Worm (Caenorhabditis elegans) whole organism, L4/young adult: Measurements from ENCODE around the gene lntl-1.

ENCODE experiments used
- W03F9.2 ChIP-seq: fragments of 150-350 bp; optimal IDR thresholded peaks from 2 replicates; lab custom pipeline; 2014; ENCODE audit warnings: missing biosample characterization, missing genetic modification characterization
- dao-5 ChIP-seq: sonication (generic microtip); optimal IDR thresholded peaks from 2 replicates; lab custom pipeline; 2016; ENCODE audit warnings: missing genotype, missing genetic modification characterization, moderate library complexity, missing compliant biosample characterization
- him-1 ChIP-seq: sonication (generic microtip); optimal IDR thresholded peaks from 2 replicates; lab custom pipeline; 2016; ENCODE audit warnings: missing genotype, missing genetic modification reagents, missing genetic modification characterization, missing compliant biosample characterization

ce11 chrIV:5816466-5816865 is 9.6 kb upstream of the lntl-1 start:
- TF ChIP-seq him-1 (tag; lab: Kevin White, UChicago) (no peak), W03F9.2 (no peak), dao-5 (tag; lab: Kevin White, UChicago) (no peak)
